Worm (Caenorhabditis elegans) whole organism, young adult: ENCODE results near the gene Y69A2AR.22.

ENCODE experiments used
- B0035.1 ChIP-seq: sonication (generic microtip); optimal IDR thresholded peaks from 2 replicates; lab custom pipeline; 2016; ENCODE audit warnings: missing genetic modification characterization, mild to moderate bottlenecking, missing compliant biosample characterization, missing genotype, missing genetic modification reagents
- B0261.1 ChIP-seq: sonication (generic microtip); optimal IDR thresholded peaks from 2 replicates; lab custom pipeline; 2016; ENCODE audit warnings: mild to moderate bottlenecking, missing genetic modification characterization, moderate library complexity, missing compliant biosample characterization
- F10E7.11 ChIP-seq: sonication (generic microtip); optimal IDR thresholded peaks from 2 replicates; lab custom pipeline; 2017; ENCODE audit warnings: mild to moderate bottlenecking, missing genetic modification characterization, moderate library complexity, missing compliant biosample characterization
- Y53F4B.3 ChIP-seq: fragments of 200-800 bp; sonication (Bioruptor generic); IDR thresholded peaks from 2 replicates; pipeline ENCODE4 v1.3.6; 2022; ENCODE audit warnings: missing genetic modification reagents, missing genetic modification characterization, missing compliant biosample characterization
- Y53G8AR.9 ChIP-seq: fragments of 200-800 bp; sonication (Bioruptor generic); conservative IDR thresholded peaks from 2 replicates; pipeline ENCODE4 v1.3.6; 2022; ENCODE audit warnings: missing genetic modification reagents, missing genetic modification characterization, missing compliant biosample characterization
- akir-1 ChIP-seq: fragments of 200-800 bp; sonication (Bioruptor generic); optimal IDR thresholded peaks from 2 replicates; lab custom pipeline; 2018; ENCODE audit warnings: mild to moderate bottlenecking, missing genetic modification characterization, moderate library complexity, missing compliant biosample characterization
- ama-1 ChIP-seq, 3 experiments: fragments of 150-350 bp in 1 of 3; sonication (generic microtip) in 2 of 3; optimal IDR thresholded peaks; 2 replicates each; lab custom pipeline; 2014 to 2018; ENCODE audit warnings: missing biosample characterization in 2 of 3, missing genetic modification characterization in 2 of 3, missing genetic modification reagents in 2 of 3
- atf-7 ChIP-seq: sonication (generic microtip); optimal IDR thresholded peaks from 2 replicates; lab custom pipeline; 2017; ENCODE audit warnings: mild to moderate bottlenecking, missing genetic modification characterization, missing compliant biosample characterization
- athp-1 ChIP-seq: sonication (generic microtip); optimal IDR thresholded peaks from 2 replicates; lab custom pipeline; 2017; ENCODE audit warnings: mild to moderate bottlenecking, missing genetic modification characterization, missing compliant biosample characterization
- attf-5 ChIP-seq: fragments of 200-800 bp; sonication (Bioruptor generic); optimal IDR thresholded peaks from 2 replicates; lab custom pipeline; 2018; ENCODE audit warnings: mild to moderate bottlenecking, missing genetic modification characterization, missing compliant biosample characterization
- attf-6 ChIP-seq: fragments of 200-800 bp; sonication (Bioruptor generic); IDR thresholded peaks from 2 replicates; pipeline ENCODE4 v1.3.6; 2022; ENCODE audit warnings: missing genetic modification reagents, missing genetic modification characterization, missing compliant biosample characterization
- bed-1 ChIP-seq: fragments of 200-800 bp; sonication (Bioruptor generic); IDR thresholded peaks from 2 replicates; pipeline ENCODE4 v1.3.6; 2022; ENCODE audit warnings: missing genetic modification reagents, missing genetic modification characterization, missing compliant biosample characterization
- ccch-3 ChIP-seq: fragments of 200-800 bp; sonication (Bioruptor generic); optimal IDR thresholded peaks from 2 replicates; lab custom pipeline; 2018; ENCODE audit warnings: mild to moderate bottlenecking, missing genetic modification characterization, missing compliant biosample characterization
- cebp-2 ChIP-seq: fragments of 200-800 bp; sonication (Bioruptor generic); IDR thresholded peaks from 2 replicates; pipeline ENCODE4 v1.3.6; 2022; ENCODE audit warnings: missing genetic modification characterization, missing compliant biosample characterization
- ceh-91 ChIP-seq: fragments of 200-800 bp; sonication (Bioruptor generic); IDR thresholded peaks from 2 replicates; pipeline ENCODE4 v1.3.6; 2022; ENCODE audit warnings: missing genetic modification reagents, missing genetic modification characterization, missing compliant biosample characterization
- dox-1 ChIP-seq: fragments of 200-800 bp; sonication (Bioruptor generic); IDR thresholded peaks from 2 replicates; pipeline ENCODE4 v1.3.6; 2022; ENCODE audit warnings: missing genetic modification reagents, missing genetic modification characterization, missing compliant biosample characterization
- dpff-1 ChIP-seq: sonication (generic microtip); optimal IDR thresholded peaks from 2 replicates; lab custom pipeline; 2017; ENCODE audit warnings: mild to moderate bottlenecking, missing genetic modification characterization, missing compliant biosample characterization
- egrh-3 ChIP-seq: fragments of 200-800 bp; sonication (Bioruptor generic); IDR thresholded peaks from 2 replicates; pipeline ENCODE4 v1.3.6; 2022; ENCODE audit warnings: missing genetic modification reagents, missing genetic modification characterization, missing compliant biosample characterization
- ets-4 ChIP-seq: fragments of 200-800 bp; sonication (Bioruptor generic); optimal IDR thresholded peaks from 2 replicates; lab custom pipeline; 2018; ENCODE audit warnings: mild to moderate bottlenecking, missing genetic modification characterization, missing compliant biosample characterization
- fkh-3 ChIP-seq: sonication (generic microtip); optimal IDR thresholded peaks from 2 replicates; lab custom pipeline; 2016; ENCODE audit warnings: mild to moderate bottlenecking, missing genetic modification characterization, missing compliant biosample characterization
- gei-17 ChIP-seq: fragments of 200-800 bp; sonication (Bioruptor generic); optimal IDR thresholded peaks from 2 replicates; lab custom pipeline; 2018; ENCODE audit warnings: mild to moderate bottlenecking, missing genetic modification characterization, missing compliant biosample characterization
- him-1 ChIP-seq: sonication (generic microtip); optimal IDR thresholded peaks from 2 replicates; lab custom pipeline; 2016; ENCODE audit warnings: missing genotype, missing genetic modification reagents, missing genetic modification characterization, missing compliant biosample characterization
- hrde-1 ChIP-seq: sonication (generic microtip); optimal IDR thresholded peaks from 2 replicates; lab custom pipeline; 2016; ENCODE audit warnings: missing genetic modification characterization, mild to moderate bottlenecking, missing compliant biosample characterization, moderate library complexity, missing genotype, missing genetic modification reagents, borderline replicate concordance
- hsf-1 ChIP-seq: fragments of 200-800 bp; sonication (Bioruptor generic); IDR thresholded peaks from 2 replicates; pipeline ENCODE4 v1.3.6; 2022; ENCODE audit warnings: missing genetic modification reagents, missing genetic modification characterization, missing compliant biosample characterization
- let-607 ChIP-seq, 2 experiments: fragments of 200-800 bp in 1 of 2; sonication (Bioruptor generic) in 1 of 2; sonication (generic microtip) in 1 of 2; optimal IDR thresholded peaks; 2 replicates each; lab custom pipeline; 2016 to 2018; ENCODE audit warnings: mild to moderate bottlenecking in 2 of 2, missing compliant biosample characterization in 2 of 2, missing genetic modification characterization in 2 of 2, moderate library complexity in 2 of 2, missing genotype in 1 of 2
- lin-35 ChIP-seq, 3 experiments: fragments of 150-350 bp in 2 of 3; sonication (generic microtip) in 1 of 3; optimal IDR thresholded peaks; 2 replicates each; lab custom pipeline; 2014 to 2018; ENCODE audit warnings: missing biosample characterization in 3 of 3, missing genetic modification characterization in 3 of 3, missing genetic modification reagents in 3 of 3
- lin-40 ChIP-seq: sonication (generic microtip); optimal IDR thresholded peaks from 2 replicates; lab custom pipeline; 2016; ENCODE audit warnings: missing genetic modification characterization, mild to moderate bottlenecking, missing compliant biosample characterization, missing genotype, missing genetic modification reagents
- lir-1 ChIP-seq: fragments of 200-800 bp; sonication (Bioruptor generic); conservative IDR thresholded peaks from 2 replicates; pipeline ENCODE4 v1.3.6; 2022; ENCODE audit warnings: missing genetic modification reagents, missing genetic modification characterization, missing compliant biosample characterization
- madf-6 ChIP-seq: fragments of 200-800 bp; sonication (Bioruptor generic); IDR thresholded peaks from 2 replicates; pipeline ENCODE4 v1.3.6; 2022; ENCODE audit warnings: missing genetic modification reagents, missing genetic modification characterization, missing compliant biosample characterization
- mes-4 ChIP-seq: sonication (generic microtip); optimal IDR thresholded peaks from 2 replicates; lab custom pipeline; 2016; ENCODE audit warnings: missing genotype, missing genetic modification characterization, missing compliant biosample characterization
- nhr-27 ChIP-seq: fragments of 200-800 bp; sonication (Bioruptor generic); optimal IDR thresholded peaks from 2 replicates; lab custom pipeline; 2018; ENCODE audit warnings: mild to moderate bottlenecking, missing genetic modification characterization, moderate library complexity, missing compliant biosample characterization
- pbrm-1 ChIP-seq: fragments of 200-800 bp; sonication (Bioruptor generic); IDR thresholded peaks from 2 replicates; pipeline ENCODE4 v1.3.6; 2022; ENCODE audit warnings: missing genetic modification reagents, missing genetic modification characterization, missing compliant biosample characterization
- rec-8 ChIP-seq, 2 experiments: sonication (generic microtip); optimal IDR thresholded peaks; 2 replicates each; lab custom pipeline; 2016; ENCODE audit warnings: mild to moderate bottlenecking in 2 of 2, missing genetic modification characterization in 2 of 2, missing genetic modification reagents in 2 of 2, missing genotype in 2 of 2, missing biosample characterization in 1 of 2, missing compliant biosample characterization in 1 of 2, moderate library complexity in 1 of 2
- repo-1 ChIP-seq: sonication (generic microtip); optimal IDR thresholded peaks from 2 replicates; lab custom pipeline; 2017; ENCODE audit warnings: mild to moderate bottlenecking, missing genetic modification characterization, missing compliant biosample characterization
- snpc-1.3 ChIP-seq: sonication (generic microtip); optimal IDR thresholded peaks from 2 replicates; lab custom pipeline; 2017; ENCODE audit warnings: missing genetic modification characterization, mild to moderate bottlenecking, missing compliant biosample characterization, antibody characterized with exemption, moderate library complexity, missing genotype, missing genetic modification reagents; ENCODE audit not compliant: insufficient read depth
- sptf-2 ChIP-seq: fragments of 200-800 bp; sonication (Bioruptor generic); optimal IDR thresholded peaks from 2 replicates; lab custom pipeline; 2018; ENCODE audit warnings: mild to moderate bottlenecking, missing genetic modification characterization, missing compliant biosample characterization
- tbp1 ChIP-seq: fragments of 200-800 bp; sonication (Bioruptor generic); optimal IDR thresholded peaks from 2 replicates; lab custom pipeline; 2018; ENCODE audit warnings: mild to moderate bottlenecking, missing genetic modification characterization, missing compliant biosample characterization
- tbx-9 ChIP-seq: sonication (generic microtip); optimal IDR thresholded peaks from 2 replicates; lab custom pipeline; 2016; ENCODE audit warnings: borderline replicate concordance, missing genetic modification characterization, inconsistent platforms, missing compliant biosample characterization
- ztf-18 ChIP-seq: sonication (generic microtip); optimal IDR thresholded peaks from 2 replicates; lab custom pipeline; 2016; ENCODE audit warnings: missing genotype, mild to moderate bottlenecking, missing genetic modification characterization, missing compliant biosample characterization
- ztf-25 ChIP-seq: fragments of 200-800 bp; sonication (Bioruptor generic); IDR thresholded peaks from 2 replicates; pipeline ENCODE4 v1.3.6; 2022; ENCODE audit warnings: missing genetic modification reagents, missing genetic modification characterization, missing compliant biosample characterization
- ztf-6 ChIP-seq: fragments of 200-800 bp; sonication (Bioruptor generic); IDR thresholded peaks from 2 replicates; pipeline ENCODE4 v1.3.6; 2022; ENCODE audit warnings: missing genetic modification reagents, missing genetic modification characterization, missing compliant biosample characterization

The Y69A2AR.22 gene

DNA sequence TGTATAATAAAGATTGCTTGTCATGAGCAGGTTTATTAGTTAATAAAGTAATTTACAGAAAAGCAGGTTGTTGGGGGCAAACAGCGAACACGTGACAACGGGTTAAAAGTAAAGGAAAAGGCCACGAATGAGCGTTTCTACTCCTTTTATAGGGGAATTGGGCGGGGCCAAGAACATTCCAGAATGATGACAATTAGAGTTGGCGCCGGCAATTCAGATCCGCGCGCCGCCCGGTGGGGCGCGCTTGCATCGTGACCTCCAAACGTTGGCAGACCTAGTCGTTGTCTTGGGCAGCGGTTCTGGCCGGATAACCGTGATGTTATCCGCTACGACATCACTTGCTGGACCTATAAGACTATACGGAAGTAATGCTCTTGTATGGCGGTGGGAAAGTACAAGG is 5.1 kb downstream of the Y69A2AR.22 start:
- TF ChIP-seq madf-6 (peak; percentile 45; the same call in 1 of the 2 replicates), hsf-1 (GFP tag; lab: Robert Waterston, UW) (peak; percentile 71)

DNA sequence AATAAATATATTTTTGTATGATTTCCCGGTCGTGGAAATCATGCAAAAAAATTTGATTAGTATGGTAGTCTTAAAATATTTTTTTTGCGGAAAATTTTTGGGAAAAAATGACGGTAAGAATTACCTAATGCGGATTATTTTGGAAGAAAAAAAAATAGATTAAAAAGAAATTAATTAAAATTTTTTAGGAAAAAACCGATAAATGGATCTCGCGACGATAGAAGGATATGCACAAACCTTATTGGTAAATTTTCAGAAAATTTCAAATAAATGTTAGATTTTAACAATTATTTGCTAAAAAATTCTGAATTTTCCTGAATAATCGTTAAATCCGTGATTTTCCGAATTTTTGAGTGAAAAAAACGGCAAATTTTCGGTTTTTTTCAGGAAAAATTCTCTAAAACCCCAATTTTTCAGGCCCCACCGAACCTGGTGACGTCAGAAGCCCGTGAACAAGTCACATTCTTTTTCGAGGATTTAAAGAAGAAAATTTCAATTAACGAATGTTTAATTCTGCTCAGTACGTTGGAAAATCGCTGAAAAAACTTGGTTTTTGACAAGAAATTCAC is 10.0 kb downstream of the Y69A2AR.22 start, which contains the start of gene Y69A2AR.16:
Gene Y69A2AR.16 (plus strand): TSS at position 189 of the 569 bp plus-strand sequence.
- no peak for TF ChIP-seq lir-1 (GFP tag; lab: Robert Waterston, UW)
- TF ChIP-seq gei-17 (GFP tag; lab: Kevin White, UChicago), result no peak
- no peak for TF ChIP-seq ccch-3 (GFP tag; lab: Kevin White, UChicago)
- no peak for TF ChIP-seq ztf-18 (tag; lab: Kevin White, UChicago)
- TF ChIP-seq pbrm-1, result peak; percentile 12; the same call in 1 of the 2 replicates
- no peak for TF ChIP-seq attf-6 (GFP tag; lab: Robert Waterston, UW)
- TF ChIP-seq lin-40 (tag; lab: Kevin White, UChicago), result peak; percentile 18
- no peak for TF ChIP-seq attf-5 (GFP tag; lab: Kevin White, UChicago)
- TF ChIP-seq F10E7.11 (tag; lab: Kevin White, UChicago), result peak; percentile 14
- TF ChIP-seq ztf-25 (GFP tag; lab: Robert Waterston, UW), result no peak
- peak; percentile 67; the same call in 1 of the 2 replicates for TF ChIP-seq Y53G8AR.9 (GFP tag; lab: Robert Waterston, UW)
- TF ChIP-seq him-1, result no peak
- peak; percentile 43 for TF ChIP-seq hrde-1 (tag; lab: Kevin White, UChicago)
- TF ChIP-seq egrh-3 (GFP tag; lab: Robert Waterston, UW), result no peak
- TF ChIP-seq sptf-2 (GFP tag; lab: Kevin White, UChicago), result no peak
- peak; percentile 12 for TF ChIP-seq athp-1 (tag; lab: Kevin White, UChicago)
- TF ChIP-seq let-607 (tag; optimal IDR thresholded peaks at IDR 0.05; lab: Kevin White, UChicago), result peak in 1 of 2 experiments; percentile 26
- TF ChIP-seq akir-1, result no peak
- no peak for TF ChIP-seq ztf-6 (GFP tag; lab: Robert Waterston, UW)
- no peak for TF ChIP-seq ama-1 (optimal IDR thresholded peaks at IDR 0.05; lab: Kevin White, UChicago)
- no peak for TF ChIP-seq ama-1 (GFP tag; optimal IDR thresholded peaks at IDR 0.05; lab: Kevin White, UChicago)
- no peak for TF ChIP-seq snpc-1.3 (tag; lab: Kevin White, UChicago)
- TF ChIP-seq Y53F4B.3 (GFP tag; lab: Robert Waterston, UW), result no peak
- TF ChIP-seq nhr-27 (tag; lab: Kevin White, UChicago), result no peak
- no peak for TF ChIP-seq dox-1 (GFP tag; lab: Robert Waterston, UW)
- TF ChIP-seq ceh-91 (GFP tag; lab: Robert Waterston, UW), result no peak
- no peak for TF ChIP-seq bed-1 (GFP tag; lab: Robert Waterston, UW)
- peak; percentile 33 for TF ChIP-seq atf-7 (tag; lab: Kevin White, UChicago)
- TF ChIP-seq ets-4 (GFP tag; lab: Kevin White, UChicago), result no peak
- TF ChIP-seq B0261.1 (tag; lab: Kevin White, UChicago), result no peak
- peak; percentile 12 for TF ChIP-seq tbp1 (GFP tag; lab: Kevin White, UChicago)
- TF ChIP-seq B0035.1 (tag; lab: Kevin White, UChicago), result peak; percentile 28
- peak in 1 of 3 experiments; percentile 12 for TF ChIP-seq lin-35 (GFP tag; optimal IDR thresholded peaks at IDR 0.05; lab: Kevin White, UChicago)
- no peak for TF ChIP-seq mes-4 (tag; lab: Kevin White, UChicago)
- TF ChIP-seq fkh-3 (tag; lab: Kevin White, UChicago), result peak; percentile 45
- TF ChIP-seq dpff-1 (tag; lab: Kevin White, UChicago), result peak; percentile 76
- TF ChIP-seq rec-8 (tag; optimal IDR thresholded peaks at IDR 0.05; lab: Kevin White, UChicago), result no peak
- no peak for TF ChIP-seq cebp-2
- TF ChIP-seq repo-1 (tag; lab: Kevin White, UChicago), result peak; percentile 72
- TF ChIP-seq tbx-9 (tag; lab: Kevin White, UChicago), result no peak
